Fruit fly (Drosophila melanogaster) whole organism, embryonic: ENCODE data around the gene CG7530.

Source experiments
- Asciz ChIP-seq: fragments of 200-800 bp; sonication (Bioruptor generic); optimal IDR thresholded peaks from 2 replicates; lab custom pipeline; 2017; ENCODE audit warnings: missing biosample characterization, mild to moderate bottlenecking, missing genetic modification characterization, missing genetic modification reagents
- Atf-2 ChIP-seq: fragments of 200-800 bp; sonication (Bioruptor generic); optimal IDR thresholded peaks from 2 replicates; lab custom pipeline; 2016; ENCODE audit warnings: missing biosample characterization, missing genetic modification characterization
- Blimp-1 ChIP-seq: fragments of 200-800 bp; sonication (Bioruptor generic); optimal IDR thresholded peaks from 3 replicates; lab custom pipeline; 2018; ENCODE audit warnings: missing biosample characterization, missing genetic modification characterization, mild to moderate bottlenecking, moderate library complexity, missing genetic modification reagents
- CG10462 ChIP-seq: fragments of 200-800 bp; sonication (Bioruptor generic); optimal IDR thresholded peaks from 2 replicates; lab custom pipeline; 2016; ENCODE audit warnings: missing biosample characterization, missing genetic modification characterization
- CG11398 ChIP-seq: fragments of 200-800 bp; sonication (Bioruptor generic); optimal IDR thresholded peaks from 2 replicates; lab custom pipeline; 2016; ENCODE audit warnings: missing biosample characterization, missing genetic modification characterization
- CG11456 ChIP-seq: fragments of 200-800 bp; sonication (Bioruptor generic); IDR thresholded peaks from 3 replicates; pipeline ENCODE4 v1.3.6; 2022; ENCODE audit warnings: missing biosample characterization, missing genetic modification characterization
- CG11723 ChIP-seq: fragments of 200-800 bp; sonication (Bioruptor generic); optimal IDR thresholded peaks from 2 replicates; lab custom pipeline; 2017; ENCODE audit warnings: missing biosample characterization, mild to moderate bottlenecking, missing genetic modification characterization
- CG13775 ChIP-seq: fragments of 200-800 bp; sonication (Bioruptor generic); optimal IDR thresholded peaks from 3 replicates; lab custom pipeline; 2017; ENCODE audit warnings: missing biosample characterization, mild to moderate bottlenecking, missing genetic modification characterization
- CG14710 ChIP-seq: fragments of 200-800 bp; sonication (Bioruptor generic); optimal IDR thresholded peaks from 3 replicates; lab custom pipeline; 2019; ENCODE audit warnings: missing biosample characterization, mild to moderate bottlenecking, missing genetic modification characterization, moderate library complexity
- CG16779 ChIP-seq: fragments of 200-800 bp; sonication (Bioruptor generic); IDR thresholded peaks from 2 replicates; pipeline ENCODE4 v1.3.6; 2022; ENCODE audit warnings: missing biosample characterization, missing genetic modification characterization
- CG16813 ChIP-seq: fragments of 200-800 bp; sonication (Bioruptor generic); IDR thresholded peaks from 3 replicates; pipeline ENCODE4 v1.3.6; 2022; ENCODE audit warnings: missing biosample characterization, missing genetic modification characterization; ENCODE audit not compliant: partially characterized antibody
- CG17186 ChIP-seq: fragments of 200-800 bp; sonication (Bioruptor generic); optimal IDR thresholded peaks from 3 replicates; lab custom pipeline; 2017; ENCODE audit warnings: missing biosample characterization, missing genetic modification reagents, missing genetic modification characterization
- CG17385 ChIP-seq: fragments of 200-800 bp; sonication (Bioruptor generic); optimal IDR thresholded peaks from 3 replicates; lab custom pipeline; 2018; ENCODE audit warnings: missing biosample characterization, mild to moderate bottlenecking, missing genetic modification characterization
- CG18262 ChIP-seq: fragments of 200-800 bp; optimal IDR thresholded peaks from 3 replicates; lab custom pipeline; 2019; ENCODE audit warnings: missing biosample characterization, mild to moderate bottlenecking, missing genetic modification characterization, moderate library complexity
- CG31441 ChIP-seq: fragments of 200-800 bp; sonication (Bioruptor generic); IDR thresholded peaks from 2 replicates; pipeline ENCODE4 v1.3.6; 2022; ENCODE audit warnings: missing biosample characterization, missing genetic modification characterization
- CG3726 ChIP-seq: fragments of 200-800 bp; sonication (Bioruptor generic); IDR thresholded peaks from 3 replicates; pipeline ENCODE4, ENCODE4 v1.3.6; 2022; ENCODE audit warnings: missing biosample characterization, missing genetic modification characterization
- CG4820 ChIP-seq: fragments of 200-800 bp; sonication (Bioruptor generic); optimal IDR thresholded peaks from 3 replicates; lab custom pipeline; 2016; ENCODE audit warnings: missing biosample characterization, missing genetic modification characterization
- CG4854 ChIP-seq: fragments of 200-800 bp; sonication (Bioruptor generic); optimal IDR thresholded peaks from 2 replicates; lab custom pipeline; 2016; ENCODE audit warnings: missing biosample characterization, missing genetic modification characterization, inconsistent platforms
- CG6654 ChIP-seq: fragments of 200-800 bp; sonication (Bioruptor generic); optimal IDR thresholded peaks from 2 replicates; lab custom pipeline; 2017; ENCODE audit warnings: missing biosample characterization, mild to moderate bottlenecking, missing genetic modification characterization
- CG8290 ChIP-seq, 3 experiments: fragments of 200-800 bp; sonication (Bioruptor generic); optimal IDR thresholded peaks; 2 replicates each; lab custom pipeline; 2016 to 2019; ENCODE audit warnings: missing biosample characterization in 3 of 3, missing genetic modification characterization in 3 of 3, mild to moderate bottlenecking in 2 of 3, moderate library complexity in 1 of 3
- CG8765 ChIP-seq: fragments of 200-800 bp; sonication (Bioruptor generic); IDR thresholded peaks from 2 replicates; pipeline ENCODE4 v1.3.6; 2022; ENCODE audit warnings: missing biosample characterization, missing genetic modification characterization
- CG8924 ChIP-seq: fragments of 200-800 bp; optimal IDR thresholded peaks from 3 replicates; lab custom pipeline; 2019; ENCODE audit warnings: missing biosample characterization, mild to moderate bottlenecking, missing genetic modification characterization, moderate library complexity
- CG9727 ChIP-seq: fragments of 200-800 bp; sonication (Bioruptor generic); optimal IDR thresholded peaks from 3 replicates; lab custom pipeline; 2017; ENCODE audit warnings: missing biosample characterization, mild to moderate bottlenecking, missing genetic modification characterization
- CG9797 ChIP-seq: fragments of 200-800 bp; sonication (Bioruptor generic); optimal IDR thresholded peaks from 3 replicates; lab custom pipeline; 2018; ENCODE audit warnings: missing biosample characterization, mild to moderate bottlenecking, missing genetic modification characterization
- D19B ChIP-seq: fragments of 200-800 bp; sonication (Bioruptor generic); optimal IDR thresholded peaks from 2 replicates; lab custom pipeline; 2017; ENCODE audit warnings: missing biosample characterization, mild to moderate bottlenecking, missing genetic modification characterization
- Dbx ChIP-seq: fragments of 200-800 bp; sonication (Bioruptor generic); IDR thresholded peaks from 3 replicates; pipeline ENCODE4 v1.3.6; 2022; ENCODE audit warnings: missing biosample characterization, missing genetic modification characterization
- Dfd ChIP-seq, 2 experiments: fragments of >200 bp; optimal IDR thresholded peaks; 2 replicates each; lab custom pipeline; 2017; ENCODE audit warnings: missing biosample characterization in 2 of 2, missing genetic modification characterization in 2 of 2
- Doc2 ChIP-seq: fragments of 200-800 bp; sonication (Bioruptor generic); IDR thresholded peaks from 2 replicates; pipeline ENCODE4 v1.3.6; 2022; ENCODE audit warnings: missing biosample characterization, missing genetic modification characterization
- Eip74EF ChIP-seq, 2 experiments: fragments of 200-800 bp in 1 of 2; fragments of >200 bp in 1 of 2; sonication (Bioruptor generic) in 1 of 2; optimal IDR thresholded peaks; 2 replicates each; lab custom pipeline; 2017 to 2019; ENCODE audit warnings: missing biosample characterization in 2 of 2, missing genetic modification characterization in 2 of 2, mild to moderate bottlenecking in 1 of 2, moderate library complexity in 1 of 2
- Nf-YC ChIP-seq: fragments of 200-800 bp; optimal IDR thresholded peaks from 3 replicates; lab custom pipeline; 2019; ENCODE audit warnings: missing biosample characterization, mild to moderate bottlenecking, missing genetic modification characterization, moderate library complexity
- Rx ChIP-seq: fragments of 200-800 bp; sonication (Bioruptor generic); IDR thresholded peaks from 2 replicates; pipeline ENCODE4 v1.3.6; 2022; ENCODE audit warnings: missing biosample characterization, missing genetic modification characterization
- Usf ChIP-seq: fragments of 200-800 bp; sonication (Bioruptor generic); optimal IDR thresholded peaks from 2 replicates; lab custom pipeline; 2017; ENCODE audit warnings: missing genotype, missing biosample characterization, missing genetic modification characterization
- ac ChIP-seq: fragments of 200-800 bp; sonication (Bioruptor generic); optimal IDR thresholded peaks from 3 replicates; lab custom pipeline; 2017; ENCODE audit warnings: missing biosample characterization, mild to moderate bottlenecking, missing genetic modification characterization
- crc ChIP-seq: fragments of 200-800 bp; sonication (Bioruptor generic); optimal IDR thresholded peaks from 2 replicates; lab custom pipeline; 2016; ENCODE audit warnings: missing biosample characterization, missing genetic modification characterization
- da ChIP-seq: fragments of 200-800 bp; sonication (Bioruptor generic); optimal IDR thresholded peaks from 2 replicates; lab custom pipeline; 2016; ENCODE audit warnings: missing biosample characterization, missing genetic modification characterization
- danr ChIP-seq: fragments of 200-800 bp; sonication (Bioruptor generic); IDR thresholded peaks from 2 replicates; pipeline ENCODE4 v1.3.6; 2022; ENCODE audit warnings: missing biosample characterization, missing genetic modification characterization
- dimm ChIP-seq: fragments of 200-800 bp; sonication (Bioruptor generic); IDR thresholded peaks from 2 replicates; pipeline ENCODE4 v1.3.6; 2022; ENCODE audit warnings: missing biosample characterization, missing genetic modification characterization
- disco-r ChIP-seq: fragments of 200-800 bp; sonication (Bioruptor generic); optimal IDR thresholded peaks from 2 replicates; lab custom pipeline; 2016; ENCODE audit warnings: missing biosample characterization, missing genetic modification characterization
- h ChIP-seq: fragments of >200 bp; optimal IDR thresholded peaks from 2 replicates; lab custom pipeline; 2017
- kah ChIP-seq: fragments of 200-800 bp; sonication (Bioruptor generic); optimal IDR thresholded peaks from 2 replicates; lab custom pipeline; 2018; ENCODE audit warnings: missing biosample characterization, mild to moderate bottlenecking, missing genetic modification characterization
- nau ChIP-seq: fragments of 200-800 bp; sonication (Bioruptor generic); optimal IDR thresholded peaks from 3 replicates; lab custom pipeline; 2017; ENCODE audit warnings: missing biosample characterization, mild to moderate bottlenecking, missing genetic modification characterization, missing genetic modification reagents
- oc ChIP-seq: fragments of 200-800 bp; sonication (Bioruptor generic); optimal IDR thresholded peaks from 2 replicates; lab custom pipeline; 2018; ENCODE audit warnings: missing biosample characterization, mild to moderate bottlenecking, missing genetic modification characterization, moderate library complexity
- seq ChIP-seq: fragments of 200-800 bp; sonication (Bioruptor generic); IDR thresholded peaks from 2 replicates; pipeline ENCODE4 v1.3.6; 2022; ENCODE audit warnings: missing biosample characterization, missing genetic modification characterization
- stwl ChIP-seq: fragments of 200-800 bp; sonication (Bioruptor generic); optimal IDR thresholded peaks from 3 replicates; lab custom pipeline; 2018; ENCODE audit warnings: missing biosample characterization, mild to moderate bottlenecking, missing genetic modification characterization, moderate library complexity
- tap ChIP-seq: fragments of 200-800 bp; optimal IDR thresholded peaks from 3 replicates; lab custom pipeline; 2019; ENCODE audit warnings: missing biosample characterization, mild to moderate bottlenecking, missing genetic modification characterization, moderate library complexity
- tgo ChIP-seq: fragments of 200-800 bp; sonication (Bioruptor generic); IDR thresholded peaks from 3 replicates; pipeline ENCODE4 v1.3.6; 2022; ENCODE audit warnings: missing biosample characterization, missing genetic modification characterization
- tin ChIP-seq: fragments of 200-800 bp; sonication (Bioruptor generic); optimal IDR thresholded peaks from 3 replicates; lab custom pipeline; 2016; ENCODE audit warnings: missing biosample characterization, missing genetic modification characterization
- trem ChIP-seq: fragments of 200-800 bp; optimal IDR thresholded peaks from 3 replicates; lab custom pipeline; 2019; ENCODE audit warnings: missing biosample characterization, mild to moderate bottlenecking, missing genetic modification characterization, moderate library complexity
- ttk ChIP-seq: fragments of 200-800 bp; sonication (Bioruptor generic); IDR thresholded peaks from 2 replicates; pipeline ENCODE4 v2.1.2; 2022; ENCODE audit warnings: missing biosample characterization, missing genetic modification characterization

Gene CG7530

dm6 chr3R:14728713-14729685, 2.3 kb downstream of the CG7530 start (continued):
- TF ChIP-seq CG13775 (GFP tag; lab: Kevin White, UChicago) (peak; percentile 26), da (GFP tag; lab: Kevin White, UChicago) (no peak), Doc2 (GFP tag; lab: Robert Waterston, UW) (no peak), CG17385 (peak; percentile 53), seq (peak; percentile 54; the same call in 1 of the 2 replicates), CG17186 (GFP tag; lab: Kevin White, UChicago) (no peak), trem (tag; lab: Kevin White, UChicago) (no peak), CG16813 (GFP tag; lab: Robert Waterston, UW) (no peak), crc (GFP tag; lab: Kevin White, UChicago) (no peak), dimm (GFP tag; lab: Robert Waterston, UW) (no peak), Atf-2 (no peak), Dbx (GFP tag; lab: Robert Waterston, UW) (no peak), Dfd (GFP tag; optimal IDR thresholded peaks at IDR 0.05; lab: Kevin White, UChicago) (no peak), CG18262 (tag; lab: Kevin White, UChicago) (peak; percentile 70), stwl (no peak), nau (GFP tag; lab: Kevin White, UChicago) (peak; percentile 15), CG9727 (GFP tag; lab: Kevin White, UChicago) (peak; percentile 28), CG6654 (GFP tag; lab: Kevin White, UChicago) (no peak), danr (0 out of 2 replicates have a peak, but pooled peaks have one; percentile 26), Blimp-1 (GFP tag; lab: Kevin White, UChicago) (peak; percentile 41), tin (no peak), tap (tag; lab: Kevin White, UChicago) (peak; percentile 63), CG8290 (GFP tag; optimal IDR thresholded peaks at IDR 0.05; lab: Kevin White, UChicago) (no peak), CG8290 (tag; optimal IDR thresholded peaks at IDR 0.05; lab: Kevin White, UChicago) (peak in 1 of 2 experiments; percentile 33), CG11723 (GFP tag; lab: Kevin White, UChicago) (peak; percentile 29), CG14710 (tag; lab: Kevin White, UChicago) (no peak), CG9797 (GFP tag; lab: Kevin White, UChicago) (no peak), CG11398 (no peak), D19B (GFP tag; lab: Kevin White, UChicago) (no peak), Asciz (GFP tag; lab: Kevin White, UChicago) (peak; percentile 41), Rx (GFP tag; lab: Robert Waterston, UW) (no peak), Nf-YC (tag; lab: Kevin White, UChicago) (peak; percentile 45), Usf (GFP tag; lab: Kevin White, UChicago) (no peak), kah (peak; percentile 2), CG16779 (GFP tag; lab: Robert Waterston, UW) (no peak), CG3726 (no peak), CG4820 (GFP tag; lab: Kevin White, UChicago) (peak; percentile 29), CG4854 (GFP tag; lab: Kevin White, UChicago) (peak; percentile 19), tgo (GFP tag; lab: Robert Waterston, UW) (peak; percentile 60; the same call in 2 of the 3 replicates), ac (GFP tag; lab: Kevin White, UChicago) (no peak), CG8924 (peak; percentile 68), CG31441 (GFP tag; lab: Robert Waterston, UW) (peak; percentile 82), Eip74EF (GFP tag; optimal IDR thresholded peaks at IDR 0.05; lab: Kevin White, UChicago) (no peak), h (lab: Kevin White, UChicago) (no peak), oc (tag; lab: Kevin White, UChicago) (peak; percentile 33), CG8765 (GFP tag; lab: Robert Waterston, UW) (no peak), CG11456 (GFP tag; lab: Robert Waterston, UW) (no peak), CG10462 (GFP tag; lab: Kevin White, UChicago) (no peak), disco-r (GFP tag; lab: Kevin White, UChicago) (no peak), ttk (GFP tag; lab: Robert Waterston, UW) (0 out of 2 replicates have a peak, but pooled peaks have one; percentile 46)
